Fruit fly (Drosophila melanogaster) whole organism, embryonic: ENCODE data around the gene NT1.
A peak's percentile ranks its signal among the peaks of the same experiment; 100 is the strongest.

Source experiments
- CG10431 ChIP-seq: fragments of 200-800 bp; sonication (Bioruptor generic); optimal IDR thresholded peaks from 3 replicates; lab custom pipeline; 2018; ENCODE audit warnings: missing biosample characterization, mild to moderate bottlenecking, missing genetic modification characterization
- CG10543 ChIP-seq: fragments of 200-800 bp; sonication (Bioruptor generic); optimal IDR thresholded peaks from 3 replicates; lab custom pipeline; 2017; ENCODE audit warnings: missing biosample characterization, mild to moderate bottlenecking, missing genetic modification characterization, moderate library complexity
- CG11504 ChIP-seq: fragments of 200-800 bp; sonication (Bioruptor generic); optimal IDR thresholded peaks from 3 replicates; lab custom pipeline; 2019; ENCODE audit warnings: missing biosample characterization, mild to moderate bottlenecking, missing genetic modification characterization, moderate library complexity
- CG11695 ChIP-seq: fragments of 200-800 bp; sonication (Bioruptor generic); IDR thresholded peaks from 3 replicates; pipeline ENCODE4 v1.3.6; 2022; ENCODE audit warnings: missing biosample characterization, missing genetic modification characterization
- CG12104 ChIP-seq: fragments of 200-800 bp; sonication (Bioruptor generic); optimal IDR thresholded peaks from 3 replicates; lab custom pipeline; 2016; ENCODE audit warnings: missing biosample characterization, missing genetic modification characterization
- CG12942 ChIP-seq: fragments of 200-800 bp; sonication (Bioruptor generic); optimal IDR thresholded peaks from 3 replicates; lab custom pipeline; 2016; ENCODE audit warnings: missing biosample characterization, missing genetic modification characterization
- CG13775 ChIP-seq: fragments of 200-800 bp; sonication (Bioruptor generic); optimal IDR thresholded peaks from 3 replicates; lab custom pipeline; 2017; ENCODE audit warnings: missing biosample characterization, mild to moderate bottlenecking, missing genetic modification characterization
- CG15601 ChIP-seq: fragments of 200-800 bp; sonication (Bioruptor generic); optimal IDR thresholded peaks from 3 replicates; lab custom pipeline; 2019; ENCODE audit warnings: missing biosample characterization, mild to moderate bottlenecking, missing genetic modification characterization, moderate library complexity
- CG2120 ChIP-seq: fragments of 200-800 bp; sonication (Bioruptor generic); optimal IDR thresholded peaks from 3 replicates; lab custom pipeline; 2016; ENCODE audit warnings: missing biosample characterization, missing genetic modification characterization
- CG2678 ChIP-seq: fragments of 200-800 bp; sonication (Bioruptor generic); optimal IDR thresholded peaks from 3 replicates; lab custom pipeline; 2019; ENCODE audit warnings: missing biosample characterization, mild to moderate bottlenecking, missing genetic modification characterization, moderate library complexity
- CG31441 ChIP-seq: fragments of 200-800 bp; sonication (Bioruptor generic); IDR thresholded peaks from 2 replicates; pipeline ENCODE4 v1.3.6; 2022; ENCODE audit warnings: missing biosample characterization, missing genetic modification characterization
- CG32772 ChIP-seq: fragments of 200-800 bp; sonication (Bioruptor generic); IDR thresholded peaks from 2 replicates; pipeline ENCODE4 v1.3.6; 2022; ENCODE audit warnings: missing biosample characterization, missing genetic modification characterization
- CG33557 ChIP-seq: fragments of 200-800 bp; sonication (Bioruptor generic); optimal IDR thresholded peaks from 2 replicates; lab custom pipeline; 2019; ENCODE audit warnings: missing biosample characterization, mild to moderate bottlenecking, missing genetic modification characterization, moderate library complexity
- CG3407 ChIP-seq: fragments of 200-800 bp; sonication (Bioruptor generic); optimal IDR thresholded peaks from 2 replicates; lab custom pipeline; 2018; ENCODE audit warnings: missing biosample characterization, mild to moderate bottlenecking, missing genetic modification characterization
- CG34376 ChIP-seq: fragments of 200-800 bp; sonication (Bioruptor generic); optimal IDR thresholded peaks from 2 replicates; lab custom pipeline; 2018; ENCODE audit warnings: missing biosample characterization, mild to moderate bottlenecking, missing genetic modification characterization
- CG4424 ChIP-seq: fragments of 200-800 bp; sonication (Bioruptor generic); optimal IDR thresholded peaks from 3 replicates; lab custom pipeline; 2016; ENCODE audit warnings: missing biosample characterization, missing genetic modification characterization
- CG5245 ChIP-seq: fragments of 200-800 bp; sonication (Bioruptor generic); optimal IDR thresholded peaks from 3 replicates; lab custom pipeline; 2016; ENCODE audit warnings: missing biosample characterization, missing genetic modification characterization
- CG8388 ChIP-seq: fragments of 200-800 bp; sonication (Bioruptor generic); optimal IDR thresholded peaks from 2 replicates; lab custom pipeline; 2019; ENCODE audit warnings: missing biosample characterization, mild to moderate bottlenecking, missing genetic modification characterization, moderate library complexity
- CG8924 ChIP-seq: fragments of 200-800 bp; optimal IDR thresholded peaks from 3 replicates; lab custom pipeline; 2019; ENCODE audit warnings: missing biosample characterization, mild to moderate bottlenecking, missing genetic modification characterization, moderate library complexity
- D ChIP-seq, 2 experiments: fragments of 200-800 bp in 1 of 2; fragments of >200 bp in 1 of 2; sonication (Bioruptor generic) in 1 of 2; optimal IDR thresholded peaks; 2 replicates in 1 of 2; 3 replicates in 1 of 2; lab custom pipeline; 2017; ENCODE audit warnings: mild to moderate bottlenecking in 1 of 2, missing biosample characterization in 1 of 2, missing genetic modification characterization in 1 of 2, missing genetic modification reagents in 1 of 2
- Dek ChIP-seq: fragments of 200-800 bp; sonication (Bioruptor generic); optimal IDR thresholded peaks from 3 replicates; lab custom pipeline; 2019; ENCODE audit warnings: missing biosample characterization, mild to moderate bottlenecking, missing genetic modification characterization, moderate library complexity
- Dip3 ChIP-seq: fragments of 200-800 bp; sonication (Bioruptor generic); optimal IDR thresholded peaks from 3 replicates; lab custom pipeline; 2016; ENCODE audit warnings: missing biosample characterization, missing genetic modification characterization
- Elba2 ChIP-seq: fragments of 200-800 bp; sonication (Bioruptor generic); optimal IDR thresholded peaks from 3 replicates; lab custom pipeline; 2016; ENCODE audit warnings: missing biosample characterization, missing genetic modification characterization
- ab ChIP-seq: fragments of 200-800 bp; sonication (Bioruptor generic); optimal IDR thresholded peaks from 2 replicates; lab custom pipeline; 2016; ENCODE audit warnings: missing biosample characterization, missing genetic modification characterization
- al ChIP-seq: fragments of 200-800 bp; sonication (Bioruptor generic); IDR thresholded peaks from 2 replicates; pipeline ENCODE4 v1.3.6; 2022; ENCODE audit warnings: missing biosample characterization, missing genetic modification characterization
- amos ChIP-seq: fragments of 200-800 bp; sonication (Bioruptor generic); IDR thresholded peaks from 2 replicates; pipeline ENCODE4 v1.3.6; 2022; ENCODE audit warnings: missing biosample characterization, missing genetic modification characterization; ENCODE audit not compliant: partially characterized antibody
- ara ChIP-seq: fragments of 200-800 bp; sonication (Bioruptor generic); IDR thresholded peaks from 2 replicates; pipeline ENCODE4 v1.3.6; 2022; ENCODE audit warnings: missing biosample characterization, missing genetic modification characterization
- ci ChIP-seq: fragments of 200-800 bp; sonication (Bioruptor generic); IDR thresholded peaks from 3 replicates; pipeline ENCODE4 v1.3.6; 2022; ENCODE audit warnings: missing biosample characterization, missing genetic modification characterization
- dati ChIP-seq: fragments of 200-800 bp; sonication (Bioruptor generic); IDR thresholded peaks from 2 replicates; pipeline ENCODE4 v1.3.6; 2022; ENCODE audit warnings: missing biosample characterization, missing genetic modification characterization
- eyg ChIP-seq: fragments of 200-800 bp; sonication (Bioruptor generic); optimal IDR thresholded peaks from 3 replicates; lab custom pipeline; 2016; ENCODE audit warnings: missing biosample characterization, missing genetic modification characterization
- fu2 ChIP-seq: fragments of 200-800 bp; sonication (Bioruptor generic); optimal IDR thresholded peaks from 2 replicates; lab custom pipeline; 2016; ENCODE audit warnings: missing biosample characterization, missing genetic modification characterization
- gce ChIP-seq: fragments of 200-800 bp; sonication (Bioruptor generic); IDR thresholded peaks from 3 replicates; pipeline ENCODE4 v1.3.6; 2022; ENCODE audit warnings: missing biosample characterization, missing genetic modification characterization
- grau ChIP-seq: fragments of 200-800 bp; optimal IDR thresholded peaks from 3 replicates; lab custom pipeline; 2019; ENCODE audit warnings: missing biosample characterization, mild to moderate bottlenecking, missing genetic modification characterization, moderate library complexity
- hkb ChIP-seq, 2 experiments: fragments of 200-800 bp in 1 of 2; fragments of >200 bp in 1 of 2; sonication (Bioruptor generic) in 1 of 2; IDR thresholded peaks in 1 of 2; optimal IDR thresholded peaks in 1 of 2; 2 replicates each; pipeline versions ENCODE4 v1.3.6 to Lab custom; 2017 to 2022; ENCODE audit warnings: missing biosample characterization in 1 of 2, missing genetic modification characterization in 1 of 2
- insv ChIP-seq, 2 experiments: fragments of 200-800 bp; sonication (Bioruptor generic); optimal IDR thresholded peaks; 3 replicates each; lab custom pipeline; 2016 to 2018; ENCODE audit warnings: missing biosample characterization in 2 of 2, missing genetic modification characterization in 2 of 2
- inv ChIP-seq: fragments of 200-800 bp; sonication (Bioruptor generic); IDR thresholded peaks from 2 replicates; pipeline ENCODE4 v1.3.6; 2022; ENCODE audit warnings: missing biosample characterization, missing genetic modification characterization; ENCODE audit not compliant: partially characterized antibody
- jigr1 ChIP-seq: fragments of 200-800 bp; sonication (Bioruptor generic); IDR thresholded peaks from 3 replicates; pipeline ENCODE4 v1.3.6; 2022; ENCODE audit warnings: missing biosample characterization, missing genetic modification characterization
- kni ChIP-seq: fragments of 200-800 bp; sonication (Bioruptor generic); optimal IDR thresholded peaks from 3 replicates; lab custom pipeline; 2017; ENCODE audit warnings: mild to moderate bottlenecking, missing biosample characterization, missing genetic modification reagents, missing genetic modification characterization
- maf-S ChIP-seq: fragments of 200-800 bp; sonication (Bioruptor generic); optimal IDR thresholded peaks from 2 replicates; lab custom pipeline; 2016; ENCODE audit warnings: missing biosample characterization, missing genetic modification characterization
- nerfin-2 ChIP-seq: fragments of 200-800 bp; sonication (Bioruptor generic); IDR thresholded peaks from 2 replicates; pipeline ENCODE4 v1.3.6; 2022; ENCODE audit warnings: missing biosample characterization, missing genetic modification characterization; ENCODE audit not compliant: partially characterized antibody
- prd ChIP-seq, 3 experiments: fragments of >200 bp in 2 of 3; fragments of 200-800 bp in 1 of 3; sonication (Bioruptor generic) in 1 of 3; optimal IDR thresholded peaks in 2 of 3; IDR thresholded peaks in 1 of 3; 2 replicates in 2 of 3; 3 replicates in 1 of 3; pipeline versions ENCODE4 v1.3.6 to Lab custom; 2017 to 2022; ENCODE audit warnings: missing biosample characterization in 1 of 3, missing genetic modification characterization in 1 of 3
- pzg ChIP-seq: fragments of 200-800 bp; sonication (Bioruptor generic); optimal IDR thresholded peaks from 3 replicates; lab custom pipeline; 2018; ENCODE audit warnings: missing biosample characterization, mild to moderate bottlenecking, missing genetic modification characterization, moderate library complexity
- salm ChIP-seq: fragments of 200-800 bp; sonication (Bioruptor generic); optimal IDR thresholded peaks from 2 replicates; lab custom pipeline; 2018; ENCODE audit warnings: missing biosample characterization, mild to moderate bottlenecking, missing genetic modification characterization
- sim ChIP-seq: fragments of 200-800 bp; sonication (Bioruptor generic); IDR thresholded peaks from 2 replicates; pipeline ENCODE4 v1.3.6; 2022; ENCODE audit warnings: missing biosample characterization, missing genetic modification characterization
- sqz ChIP-seq: fragments of 200-800 bp; sonication (Bioruptor generic); optimal IDR thresholded peaks from 3 replicates; lab custom pipeline; 2018; ENCODE audit warnings: missing biosample characterization, mild to moderate bottlenecking, missing genetic modification characterization
- sr ChIP-seq: fragments of 200-800 bp; sonication (Bioruptor generic); IDR thresholded peaks from 3 replicates; pipeline ENCODE4 v1.3.6; 2022; ENCODE audit warnings: missing biosample characterization, missing genetic modification characterization
- tgo ChIP-seq: fragments of 200-800 bp; sonication (Bioruptor generic); IDR thresholded peaks from 3 replicates; pipeline ENCODE4 v1.3.6; 2022; ENCODE audit warnings: missing biosample characterization, missing genetic modification characterization

NT1 gene

dm6 chr3L:4541573-4542371 lies 33.5 kb upstream of the NT1 start, which contains the start of gene CG11357 (continued):
- peak; percentile 99 for TF ChIP-seq salm (tag; lab: Kevin White, UChicago)
- peak; percentile 98 for TF ChIP-seq CG10543 (GFP tag; lab: Kevin White, UChicago)
- no peak for TF ChIP-seq prd (optimal IDR thresholded peaks at IDR 0.05; lab: Kevin White, UChicago)
- TF ChIP-seq prd (GFP tag; IDR thresholded peaks at IDR 0.05; lab: Robert Waterston, UW) = peak; percentile 99
- TF ChIP-seq CG12942 (GFP tag; lab: Kevin White, UChicago) = peak; percentile 97
- TF ChIP-seq CG15601 (tag; lab: Kevin White, UChicago) = peak; percentile 98
- peak; percentile 98 for TF ChIP-seq CG31441
- peak; percentile 96 for TF ChIP-seq CG4424 (GFP tag; lab: Kevin White, UChicago)
- peak; percentile 96 for TF ChIP-seq CG10431
- TF ChIP-seq ara (GFP tag; lab: Robert Waterston, UW) = peak; percentile 99
- TF ChIP-seq CG12104 = peak; percentile 92
- peak; percentile 97 for TF ChIP-seq CG33557
- peak; percentile 79 for TF ChIP-seq Dip3 (GFP tag; lab: Kevin White, UChicago)
- peak; percentile 58 for TF ChIP-seq eyg (GFP tag; lab: Kevin White, UChicago)
- peak; percentile 99 for TF ChIP-seq grau (tag; lab: Kevin White, UChicago)
- peak; percentile 77 for TF ChIP-seq kni (GFP tag; lab: Kevin White, UChicago)
- TF ChIP-seq maf-S (GFP tag; lab: Kevin White, UChicago) = peak; percentile 66
- no peak for TF ChIP-seq hkb (optimal IDR thresholded peaks at IDR 0.05; lab: Kevin White, UChicago)
- TF ChIP-seq hkb (GFP tag; IDR thresholded peaks at IDR 0.05; lab: Robert Waterston, UW) = peak; percentile 99
- TF ChIP-seq CG11695 = peak; percentile 99
- peak; percentile 97 for TF ChIP-seq CG13775
- peak; percentile 96 for TF ChIP-seq dati (GFP tag; lab: Robert Waterston, UW)
- peak; percentile 50 for TF ChIP-seq pzg (GFP tag; lab: Kevin White, UChicago)
- TF ChIP-seq CG8388 (GFP tag; lab: Kevin White, UChicago) = peak; percentile 99
- TF ChIP-seq Elba2 (GFP tag; lab: Kevin White, UChicago) = peak; percentile 38
- TF ChIP-seq CG2120 = peak; percentile 97
- no peak for TF ChIP-seq D (optimal IDR thresholded peaks at IDR 0.05; lab: Kevin White, UChicago)
- peak; percentile 97 for TF ChIP-seq D (GFP tag; optimal IDR thresholded peaks at IDR 0.05; lab: Kevin White, UChicago)
- peak; percentile 96 for TF ChIP-seq jigr1 (GFP tag; lab: Robert Waterston, UW)
- TF ChIP-seq insv (GFP tag; optimal IDR thresholded peaks at IDR 0.05; lab: Kevin White, UChicago) = peak in 1 of 2 experiments; percentile 81
- peak; percentile 89 for TF ChIP-seq sr (GFP tag; lab: Robert Waterston, UW)
- TF ChIP-seq ci (GFP tag; lab: Robert Waterston, UW) = peak; percentile 99
- no peak for TF ChIP-seq ab (GFP tag; lab: Kevin White, UChicago)
- peak; percentile 99 for TF ChIP-seq gce (GFP tag; lab: Robert Waterston, UW)
- TF ChIP-seq CG8924 (tag; lab: Kevin White, UChicago) = peak; percentile 99
- peak; percentile 98 for TF ChIP-seq CG11504 (tag; lab: Kevin White, UChicago)
- TF ChIP-seq inv = peak; percentile 68
- TF ChIP-seq CG2678 = peak; percentile 99
- TF ChIP-seq amos (GFP tag; lab: Robert Waterston, UW) = peak; percentile 86
- peak; percentile 98 for TF ChIP-seq CG32772 (GFP tag; lab: Robert Waterston, UW)
- TF ChIP-seq tgo (GFP tag; lab: Robert Waterston, UW) = peak; percentile 99
- TF ChIP-seq Dek (tag; lab: Kevin White, UChicago) = peak; percentile 99
- TF ChIP-seq al (GFP tag; lab: Robert Waterston, UW) = peak; percentile 99
- peak; percentile 94 for TF ChIP-seq CG34376 (GFP tag; lab: Kevin White, UChicago)
- peak; percentile 73 for TF ChIP-seq fu2 (GFP tag; lab: Kevin White, UChicago)
- TF ChIP-seq CG5245 (GFP tag; lab: Kevin White, UChicago) = peak; percentile 86
- peak; percentile 99 for TF ChIP-seq sim (GFP tag; lab: Robert Waterston, UW)
- TF ChIP-seq nerfin-2 (GFP tag; lab: Robert Waterston, UW) = peak; percentile 54
- peak; percentile 98 for TF ChIP-seq sqz
- peak; percentile 96 for TF ChIP-seq CG3407
